Fruit fly (Drosophila melanogaster): ENCODE data around the gene MED11.

MED11 gene

dm6 chr3L:18768788-18769707 lies 23.4 kb downstream of the MED11 start (continued):
- TF ChIP-seq CG4404 (GFP tag; IDR thresholded peaks at IDR 0.05) (no peak), CG18011 (GFP tag; optimal IDR thresholded peaks at IDR 0.05) (peak; percentile 48), tap (tag; optimal IDR thresholded peaks at IDR 0.05) (peak; percentile 74), Hr51 (GFP tag; optimal IDR thresholded peaks at IDR 0.05) (peak; percentile 38 to 93), ind (GFP tag; optimal IDR thresholded peaks at IDR 0.05) (peak; percentile 61), Bgb (GFP tag; IDR thresholded peaks at IDR 0.05; ENCODE audit: partially characterized antibody) (no peak), insv (GFP tag; optimal IDR thresholded peaks at IDR 0.05) (no peak), CG8359 (GFP tag; optimal IDR thresholded peaks at IDR 0.05; ENCODE audit: borderline replicate concordance) (peak; percentile 14), CG13287 (GFP tag; IDR thresholded peaks at IDR 0.05; ENCODE audit: partially characterized antibody) (peak; percentile 29; the same call in 1 of the 2 replicates), HLH54F (GFP tag; optimal IDR thresholded peaks at IDR 0.05) (peak; percentile 30), CG7372 (GFP tag; IDR thresholded peaks at IDR 0.05) (peak; percentile 36), ham (GFP tag; IDR thresholded peaks at IDR 0.05) (no peak), Drgx (GFP tag; IDR thresholded peaks at IDR 0.05) (peak; percentile 72), tio (GFP tag; optimal IDR thresholded peaks at IDR 0.05) (peak; percentile 71), CG6175 (GFP tag; IDR thresholded peaks at IDR 0.05) (no peak), CG15479 (GFP tag; optimal IDR thresholded peaks at IDR 0.05) (no peak), eve (GFP tag; optimal IDR thresholded peaks at IDR 0.05) (peak in 1 of 2 experiments; percentile 88), tll (GFP tag; optimal IDR thresholded peaks at IDR 0.05) (no peak), ato (GFP tag; IDR thresholded peaks at IDR 0.05; ENCODE audit: partially characterized antibody) (no peak), CG31441 (GFP tag; IDR thresholded peaks at IDR 0.05) (peak; percentile 78), CG13424 (tag; optimal IDR thresholded peaks at IDR 0.05) (peak; percentile 85), ERR (GFP tag; optimal IDR thresholded peaks at IDR 0.05) (no peak), B-H2 (GFP tag; optimal IDR thresholded peaks at IDR 0.05) (no peak), CG12769 (tag; optimal IDR thresholded peaks at IDR 0.05) (peak; percentile 86), CG3281 (GFP tag; optimal IDR thresholded peaks at IDR 0.05) (peak; percentile 73), CG3838 (GFP tag; optimal IDR thresholded peaks at IDR 0.05) (peak; percentile 35), CG34376 (GFP tag; optimal IDR thresholded peaks at IDR 0.05) (peak; percentile 27), CG4424 (GFP tag; optimal IDR thresholded peaks at IDR 0.05) (peak; percentile 65), schlank (tag; optimal IDR thresholded peaks at IDR 0.05) (no peak), CG17361 (GFP tag; IDR thresholded peaks at IDR 0.05) (peak; percentile 72; the same call in 2 of the 3 replicates), her (GFP tag; optimal IDR thresholded peaks at IDR 0.05) (peak; percentile 26), Nf-YA (GFP tag; IDR thresholded peaks at IDR 0.05) (no peak; the same call in 1 of the 2 replicates), CG3847 (GFP tag; IDR thresholded peaks at IDR 0.05) (peak; percentile 35), Gug (GFP tag; IDR thresholded peaks at IDR 0.05) (peak; percentile 26; the same call in 1 of the 4 replicates), en (GFP tag; optimal IDR thresholded peaks at IDR 0.05) (peak; percentile 40), ssp (GFP tag; IDR thresholded peaks at IDR 0.05) (peak; percentile 62), CG6272 (GFP tag; IDR thresholded peaks at IDR 0.05) (peak; percentile 46; the same call in 1 of the 2 replicates), D19A (tag; optimal IDR thresholded peaks at IDR 0.05) (peak; percentile 68), Med (GFP tag) (peak; percentile 89), CG9817 (tag; optimal IDR thresholded peaks at IDR 0.05) (peak; percentile 64), fd64A (GFP tag; optimal IDR thresholded peaks at IDR 0.05) (no peak), Abd-B (GFP tag; optimal IDR thresholded peaks at IDR 0.05) (peak; percentile 76), CG3163 (GFP tag; optimal IDR thresholded peaks at IDR 0.05) (no peak), CHES-1-like (GFP tag; optimal IDR thresholded peaks at IDR 0.05) (peak; percentile 42), emc (GFP tag; optimal IDR thresholded peaks at IDR 0.05) (no peak), CG12942 (GFP tag; optimal IDR thresholded peaks at IDR 0.05) (peak; percentile 34), crol (GFP tag; IDR thresholded peaks at IDR 0.05) (no peak), sqz (GFP tag; optimal IDR thresholded peaks at IDR 0.05) (peak; percentile 70)
